Worm (Caenorhabditis elegans) whole organism, L4 larva: Measurements from ENCODE around the gene hrpf-2.

ENCODE experiments used
- F44E2.7 ChIP-seq: fragments of 200-800 bp; sonication (Bioruptor generic); IDR thresholded peaks from 2 replicates; pipeline ENCODE4 v2.1.2; 2022; ENCODE audit warnings: missing genetic modification characterization, missing compliant biosample characterization
- T20F7.1 ChIP-seq: fragments of 200-800 bp; sonication (Bioruptor generic); optimal IDR thresholded peaks from 2 replicates; lab custom pipeline; 2018; ENCODE audit warnings: mild to moderate bottlenecking, missing genetic modification characterization, missing compliant biosample characterization
- Y105C5A.15 ChIP-seq: fragments of 200-800 bp; sonication (Bioruptor generic); IDR thresholded peaks from 2 replicates; pipeline ENCODE4 v1.3.6; 2022; ENCODE audit warnings: missing genetic modification characterization, missing compliant biosample characterization
- Y75B8A.6 ChIP-seq: fragments of 200-800 bp; sonication (Bioruptor generic); IDR thresholded peaks from 2 replicates; pipeline ENCODE4 v1.3.6; 2022; ENCODE audit warnings: missing genetic modification reagents, missing genetic modification characterization, missing compliant biosample characterization
- ZK546.5 ChIP-seq, 2 experiments: sonication (generic microtip); optimal IDR thresholded peaks; 2 replicates each; lab custom pipeline; 2017; ENCODE audit warnings: missing biosample characterization in 2 of 2, missing genetic modification characterization in 2 of 2
- aly-2 ChIP-seq: sonication (generic microtip); optimal IDR thresholded peaks from 2 replicates; lab custom pipeline; 2018; ENCODE audit warnings: missing biosample characterization, missing genetic modification characterization
- ama-1 ChIP-seq: fragments of 150-350 bp; optimal IDR thresholded peaks from 2 replicates; lab custom pipeline; 2014; ENCODE audit warnings: inconsistent platforms, mixed read lengths
- arid-1 ChIP-seq: fragments of 200-800 bp; sonication (Bioruptor generic); conservative IDR thresholded peaks from 2 replicates; pipeline ENCODE4 v1.3.6; 2022; ENCODE audit warnings: missing genetic modification reagents, missing genetic modification characterization, missing compliant biosample characterization
- attf-4 ChIP-seq: sonication (generic microtip); optimal IDR thresholded peaks from 3 replicates; lab custom pipeline; 2017; ENCODE audit warnings: missing biosample characterization, missing genetic modification characterization
- ceh-20 ChIP-seq: fragments of 200-800 bp; sonication (Bioruptor generic); IDR thresholded peaks from 2 replicates; pipeline ENCODE4 v1.3.6; 2022; ENCODE audit warnings: missing genetic modification reagents, missing genetic modification characterization, missing compliant biosample characterization
- ceh-82 ChIP-seq: sonication (generic microtip); optimal IDR thresholded peaks from 2 replicates; lab custom pipeline; 2017; ENCODE audit warnings: missing biosample characterization, missing genetic modification characterization
- daf-12 ChIP-seq: fragments of 150-350 bp; optimal IDR thresholded peaks from 2 replicates; lab custom pipeline; 2014; ENCODE audit warnings: missing biosample characterization, missing genetic modification reagents, missing genetic modification characterization
- daf-16 ChIP-seq, 3 experiments: sonication (generic microtip); optimal IDR thresholded peaks; 2 replicates each; lab custom pipeline; 2016 to 2017; ENCODE audit warnings: missing genetic modification characterization in 3 of 3, missing genetic modification reagents in 3 of 3, mild to moderate bottlenecking in 2 of 3, missing compliant biosample characterization in 2 of 3, missing biosample characterization in 1 of 3, moderate library complexity in 1 of 3
- dmd-6 ChIP-seq: fragments of 200-800 bp; sonication (Bioruptor generic); IDR thresholded peaks from 2 replicates; pipeline ENCODE4 v1.3.6; 2022; ENCODE audit warnings: missing genetic modification reagents, missing genetic modification characterization, missing compliant biosample characterization
- dve-1 ChIP-seq: sonication (generic microtip); optimal IDR thresholded peaks from 2 replicates; lab custom pipeline; 2017; ENCODE audit warnings: antibody characterized with exemption, mild to moderate bottlenecking, missing genetic modification characterization, missing compliant biosample characterization; ENCODE audit not compliant: insufficient read depth
- fkh-10 ChIP-seq: fragments of 150-350 bp; optimal IDR thresholded peaks from 2 replicates; lab custom pipeline; 2014; ENCODE audit warnings: missing biosample characterization, missing genetic modification reagents, missing genetic modification characterization
- gei-8 ChIP-seq: fragments of 200-800 bp; sonication (Bioruptor generic); optimal IDR thresholded peaks from 2 replicates; lab custom pipeline; 2018; ENCODE audit warnings: mild to moderate bottlenecking, missing genetic modification characterization, missing compliant biosample characterization
- hlh-11 ChIP-seq: fragments of 200-800 bp; sonication (Bioruptor generic); optimal IDR thresholded peaks from 2 replicates; lab custom pipeline; 2018; ENCODE audit warnings: mild to moderate bottlenecking, missing genetic modification characterization, missing compliant biosample characterization
- lin-13 ChIP-seq: fragments of 150-350 bp; optimal IDR thresholded peaks from 2 replicates; lab custom pipeline; 2014; ENCODE audit warnings: missing biosample characterization, missing genetic modification reagents, missing genetic modification characterization
- lin-29 ChIP-seq: fragments of 200-800 bp; sonication (Bioruptor generic); IDR thresholded peaks from 2 replicates; pipeline ENCODE4 v1.3.6; 2022; ENCODE audit warnings: missing genetic modification reagents, missing genetic modification characterization, missing compliant biosample characterization
- lin-39 ChIP-seq: fragments of 150-350 bp; optimal IDR thresholded peaks from 2 replicates; lab custom pipeline; 2014; ENCODE audit warnings: missing biosample characterization, missing genetic modification reagents, missing genetic modification characterization
- madf-5 ChIP-seq, 2 experiments: fragments of 200-800 bp; sonication (Bioruptor generic); IDR thresholded peaks; 2 replicates each; pipeline ENCODE4 v1.3.6; 2022; ENCODE audit warnings: missing compliant biosample characterization in 2 of 2, missing genetic modification characterization in 2 of 2
- mdl-1 ChIP-seq, 2 experiments: fragments of 150-350 bp in 1 of 2; sonication (generic microtip) in 1 of 2; optimal IDR thresholded peaks; 2 replicates each; lab custom pipeline; 2014 to 2017; ENCODE audit warnings: missing biosample characterization in 2 of 2, missing genetic modification characterization in 2 of 2
- mes-2 ChIP-seq: sonication (generic microtip); optimal IDR thresholded peaks from 2 replicates; lab custom pipeline; 2016; ENCODE audit warnings: missing genotype, mild to moderate bottlenecking, missing genetic modification characterization, missing compliant biosample characterization; ENCODE audit not compliant: poor library complexity, severe bottlenecking
- mxl-3 ChIP-seq: fragments of 200-800 bp; sonication (Bioruptor generic); optimal IDR thresholded peaks from 2 replicates; lab custom pipeline; 2018; ENCODE audit warnings: mild to moderate bottlenecking, missing genetic modification characterization, missing compliant biosample characterization
- nhr-10 ChIP-seq: fragments of 150-350 bp; optimal IDR thresholded peaks from 2 replicates; lab custom pipeline; 2014; ENCODE audit warnings: missing biosample characterization, missing genetic modification characterization
- nhr-28 ChIP-seq: fragments of 150-350 bp; optimal IDR thresholded peaks from 2 replicates; lab custom pipeline; 2014; ENCODE audit warnings: missing biosample characterization, missing genetic modification characterization
- nhr-76 ChIP-seq: fragments of 150-350 bp; optimal IDR thresholded peaks from 2 replicates; lab custom pipeline; 2014; ENCODE audit warnings: missing biosample characterization, missing genetic modification characterization
- nhr-77 ChIP-seq: fragments of 150-350 bp; optimal IDR thresholded peaks from 2 replicates; lab custom pipeline; 2014; ENCODE audit warnings: missing biosample characterization, missing genetic modification characterization
- pha-4 ChIP-seq, 2 experiments: fragments of 150-350 bp in 1 of 2; fragments of 200-800 bp in 1 of 2; sonication (Bioruptor generic) in 1 of 2; IDR thresholded peaks in 1 of 2; optimal IDR thresholded peaks in 1 of 2; 2 replicates each; pipeline versions ENCODE4 v1.3.6 to Lab custom; 2014 to 2022; ENCODE audit warnings: missing genetic modification characterization in 2 of 2, missing genetic modification reagents in 2 of 2, missing biosample characterization in 1 of 2, missing compliant biosample characterization in 1 of 2
- php-3 ChIP-seq: fragments of 200-800 bp; sonication (Bioruptor generic); IDR thresholded peaks from 2 replicates; pipeline ENCODE4 v1.3.6; 2022; ENCODE audit warnings: missing genetic modification reagents, missing genetic modification characterization, missing compliant biosample characterization
- pqm-1 ChIP-seq: sonication (generic microtip); optimal IDR thresholded peaks from 2 replicates; lab custom pipeline; 2017; ENCODE audit warnings: missing biosample characterization, missing genetic modification characterization
- sdz-12 ChIP-seq: fragments of 200-800 bp; sonication (Bioruptor generic); optimal IDR thresholded peaks from 2 replicates; lab custom pipeline; 2018; ENCODE audit warnings: mild to moderate bottlenecking, missing genetic modification characterization, missing compliant biosample characterization
- snpc-1.2 ChIP-seq: fragments of 200-800 bp; sonication (Bioruptor generic); IDR thresholded peaks from 2 replicates; pipeline ENCODE4 v1.3.6; 2022; ENCODE audit warnings: missing genetic modification reagents, missing genetic modification characterization, missing compliant biosample characterization
- spr-1 ChIP-seq: sonication (generic microtip); optimal IDR thresholded peaks from 2 replicates; lab custom pipeline; 2016; ENCODE audit warnings: mild to moderate bottlenecking, missing genetic modification characterization, missing compliant biosample characterization
- tra-1 ChIP-seq: fragments of 200-800 bp; sonication (Bioruptor generic); IDR thresholded peaks from 2 replicates; pipeline ENCODE4 v1.3.6; 2022; ENCODE audit warnings: missing genetic modification reagents, missing genetic modification characterization, missing compliant biosample characterization
- unc-39 ChIP-seq: sonication (generic microtip); optimal IDR thresholded peaks from 2 replicates; lab custom pipeline; 2017; ENCODE audit warnings: missing biosample characterization, missing genetic modification characterization
- unc-62 ChIP-seq, 3 experiments: fragments of 150-350 bp in 1 of 3; sonication (generic microtip); optimal IDR thresholded peaks in 2 of 3; peaks in 1 of 3; 1 replicate in 1 of 3; 2 replicates in 2 of 3; lab custom pipeline; 2014 to 2017; ENCODE audit warnings: missing biosample characterization in 3 of 3, missing genetic modification characterization in 3 of 3, missing genetic modification reagents in 3 of 3, missing genotype in 1 of 3
- zfp-2 ChIP-seq: sonication (generic microtip); optimal IDR thresholded peaks from 2 replicates; lab custom pipeline; 2016; ENCODE audit warnings: mild to moderate bottlenecking, missing genetic modification characterization, missing compliant biosample characterization
- ztf-7 ChIP-seq: fragments of 150-350 bp; optimal IDR thresholded peaks from 2 replicates; lab custom pipeline; 2014; ENCODE audit warnings: missing biosample characterization, missing genetic modification characterization

Gene hrpf-2

ce11 chrIV:6336748-6337147 lies 39.6 kb downstream of the hrpf-2 start (continued):
- TF ChIP-seq nhr-10 (tag; lab: Kevin White, UChicago) (peak; percentile 38), lin-29 (peak; percentile 67; the same call in 1 of the 2 replicates), nhr-77 (no peak), lin-13 (peak; percentile 90), spr-1 (tag; lab: Kevin White, UChicago) (peak; percentile 84), Y75B8A.6 (GFP tag; lab: Robert Waterston, UW) (peak; percentile 52; the same call in 1 of the 2 replicates), sdz-12 (GFP tag; lab: Kevin White, UChicago) (no peak), mes-2 (tag; lab: Kevin White, UChicago) (peak; percentile 79), attf-4 (tag; lab: Kevin White, UChicago) (no peak), fkh-10 (peak; percentile 31), daf-12 (no peak), gei-8 (GFP tag; lab: Kevin White, UChicago) (peak; percentile 95), F44E2.7 (GFP tag; lab: Robert Waterston, UW) (no peak), zfp-2 (tag; lab: Kevin White, UChicago) (peak; percentile 82), tra-1 (GFP tag; lab: Robert Waterston, UW) (peak; percentile 96), lin-39 (tag; lab: Kevin White, UChicago) (no peak), pha-4 (GFP tag; IDR thresholded peaks at IDR 0.05; lab: Robert Waterston, UW) (peak; percentile 77; the same call in 1 of the 2 replicates), pha-4 (tag; optimal IDR thresholded peaks at IDR 0.05; lab: Kevin White, UChicago) (no peak), mdl-1 (tag; optimal IDR thresholded peaks at IDR 0.05; lab: Kevin White, UChicago) (peak; percentile 99), arid-1 (GFP tag; lab: Robert Waterston, UW) (peak; percentile 46; the same call in 1 of the 2 replicates), Y105C5A.15 (GFP tag; lab: Robert Waterston, UW) (no peak), nhr-76 (tag; lab: Kevin White, UChicago) (no peak)

ce11 chrIV:6335908-6336307 lies 40.4 kb downstream of the hrpf-2 start, which contains the start of gene mif-4:
TSS of gene mif-4 (minus strand) at chrIV:6335994.
- TF ChIP-seq unc-62 (GFP tag; optimal IDR thresholded peaks at IDR 0.05 in 1 of 2; lab: Kevin White, UChicago) (peak in 1 of 2 experiments; percentile 43), unc-62 (tag; optimal IDR thresholded peaks at IDR 0.05; lab: Kevin White, UChicago) (no peak), nhr-28 (tag; lab: Kevin White, UChicago) (no peak), mdl-1 (tag; optimal IDR thresholded peaks at IDR 0.05; lab: Kevin White, UChicago) (peak in 1 of 2 experiments; percentile 12), dmd-6 (no peak), pha-4 (GFP tag; IDR thresholded peaks at IDR 0.05; lab: Robert Waterston, UW) (no peak), pha-4 (tag; optimal IDR thresholded peaks at IDR 0.05; lab: Kevin White, UChicago) (peak; percentile 24)

DNA sequence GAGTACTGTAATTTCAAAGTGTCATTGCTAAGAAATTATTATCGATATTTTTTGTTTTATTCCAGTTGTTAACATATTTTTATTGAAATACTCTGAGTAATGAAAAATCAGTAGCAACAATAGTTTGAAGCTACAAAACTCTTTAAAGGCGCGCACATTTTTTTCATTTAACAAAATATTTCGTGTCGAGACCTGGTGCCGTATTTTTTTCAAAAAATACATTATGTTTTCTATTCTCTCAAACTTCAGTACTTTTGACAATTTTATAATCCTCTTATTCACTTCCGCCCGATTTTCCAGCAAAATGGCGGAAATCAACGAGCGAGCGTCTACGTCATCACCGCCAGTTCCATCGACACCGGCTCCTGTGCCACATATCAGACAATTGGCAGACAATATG lies 42.4 kb downstream of the hrpf-2 start, which contains the start of gene blos-2:
TSS of gene blos-2 (plus strand) at position 301 of the 400 bp plus-strand sequence.
- TF ChIP-seq Y105C5A.15 (GFP tag; lab: Robert Waterston, UW) (no peak), madf-5 (GFP tag; IDR thresholded peaks at IDR 0.05; lab: Robert Waterston, UW) (no peak), ZK546.5 (tag; optimal IDR thresholded peaks at IDR 0.05; lab: Kevin White, UChicago) (no peak), unc-39 (tag; lab: Kevin White, UChicago) (no peak), snpc-1.2 (GFP tag; lab: Robert Waterston, UW) (no peak), aly-2 (tag; lab: Kevin White, UChicago) (no peak)

- no peak for TF ChIP-seq daf-16 (GFP tag; optimal IDR thresholded peaks at IDR 0.05; lab: Kevin White, UChicago)
- TF ChIP-seq daf-16 (tag; optimal IDR thresholded peaks at IDR 0.05; lab: Kevin White, UChicago): peak; percentile 64
- TF ChIP-seq dve-1 (tag; lab: Kevin White, UChicago): peak; percentile 55
- peak; percentile 40 for TF ChIP-seq lin-13
- TF ChIP-seq zfp-2 (tag; lab: Kevin White, UChicago): no peak
- peak; percentile 69; the same call in 1 of the 2 replicates for TF ChIP-seq ceh-20
- TF ChIP-seq ama-1 (lab: Kevin White, UChicago): peak; percentile 15
- TF ChIP-seq sdz-12 (GFP tag; lab: Kevin White, UChicago): no peak
- TF ChIP-seq mxl-3: peak; percentile 47
- TF ChIP-seq php-3: peak; percentile 78
- TF ChIP-seq pqm-1: peak; percentile 91
- no peak for TF ChIP-seq daf-12
- TF ChIP-seq mes-2 (tag; lab: Kevin White, UChicago): peak; percentile 7
- TF ChIP-seq ztf-7: no peak
- peak; percentile 63 for TF ChIP-seq hlh-11 (tag; lab: Kevin White, UChicago)
- TF ChIP-seq ceh-82 (tag; lab: Kevin White, UChicago): no peak
- TF ChIP-seq nhr-77: no peak
- TF ChIP-seq T20F7.1 (GFP tag; lab: Kevin White, UChicago): peak; percentile 33
- TF ChIP-seq nhr-28 (tag; lab: Kevin White, UChicago): peak; percentile 70
- TF ChIP-seq dmd-6: peak; percentile 81
These were observed 45.5 kb downstream of the hrpf-2 start for ce11 chrIV:6330790-6331189.
